Worm (Caenorhabditis elegans) whole organism, early embryonic: ENCODE data around the gene Y69A2AR.46.

Experiments used
- B0310.2 ChIP-seq: sonication (generic microtip); optimal IDR thresholded peaks from 2 replicates; lab custom pipeline; 2016; ENCODE audit warnings: mild to moderate bottlenecking, missing genetic modification characterization, missing compliant biosample characterization
- F13C5.2 ChIP-seq: sonication (generic microtip); optimal IDR thresholded peaks from 2 replicates; lab custom pipeline; 2017; ENCODE audit warnings: mild to moderate bottlenecking, missing genetic modification characterization, inconsistent platforms, missing compliant biosample characterization
- aly-1 ChIP-seq: sonication (generic microtip); optimal IDR thresholded peaks from 2 replicates; lab custom pipeline; 2016; ENCODE audit warnings: missing genetic modification characterization, missing compliant biosample characterization
- ama-1 ChIP-seq: fragments of 150-350 bp; optimal IDR thresholded peaks from 2 replicates; lab custom pipeline; 2014
- ceh-13 ChIP-seq: fragments of 200-800 bp; sonication (Bioruptor generic); optimal IDR thresholded peaks from 2 replicates; lab custom pipeline; 2018; ENCODE audit warnings: mild to moderate bottlenecking, missing genetic modification characterization, missing compliant biosample characterization
- ceh-36 ChIP-seq: sonication (generic microtip); optimal IDR thresholded peaks from 2 replicates; lab custom pipeline; 2016; ENCODE audit warnings: missing genetic modification characterization, inconsistent platforms, missing compliant biosample characterization
- ets-7 ChIP-seq: sonication (generic microtip); optimal IDR thresholded peaks from 2 replicates; lab custom pipeline; 2016; ENCODE audit warnings: missing genotype, missing genetic modification characterization, missing compliant biosample characterization
- flt-1 ChIP-seq: fragments of 200-800 bp; sonication (Bioruptor generic); IDR thresholded peaks from 2 replicates; pipeline ENCODE4 v1.3.6; 2022; ENCODE audit warnings: missing genetic modification characterization, missing compliant biosample characterization
- hmbx-1 ChIP-seq: sonication (generic microtip); optimal IDR thresholded peaks from 2 replicates; lab custom pipeline; 2016; ENCODE audit warnings: mild to moderate bottlenecking, missing genetic modification characterization, missing compliant biosample characterization
- hmg-4 ChIP-seq: fragments of 200-800 bp; sonication (Bioruptor generic); optimal IDR thresholded peaks from 2 replicates; lab custom pipeline; 2018; ENCODE audit warnings: mild to moderate bottlenecking, missing genetic modification characterization, missing compliant biosample characterization
- hnd-1 ChIP-seq: sonication (generic microtip); optimal IDR thresholded peaks from 2 replicates; lab custom pipeline; 2016; ENCODE audit warnings: missing genetic modification characterization, missing compliant biosample characterization
- pes-1 ChIP-seq: fragments of 200-800 bp; sonication (Bioruptor generic); IDR thresholded peaks from 2 replicates; pipeline ENCODE4 v1.3.6; 2022; ENCODE audit warnings: missing genetic modification reagents, missing genetic modification characterization, missing compliant biosample characterization
- scrt-1 ChIP-seq: fragments of 200-800 bp; sonication (Bioruptor generic); IDR thresholded peaks from 2 replicates; pipeline ENCODE4 v1.3.6; 2022; ENCODE audit warnings: missing genetic modification characterization, missing compliant biosample characterization
- sea-1 ChIP-seq: fragments of 200-800 bp; sonication (Bioruptor generic); conservative IDR thresholded peaks from 2 replicates; pipeline ENCODE4 v1.3.6; 2022; ENCODE audit warnings: missing genetic modification characterization, missing compliant biosample characterization
- tbx-11 ChIP-seq: fragments of 200-800 bp; sonication (Bioruptor generic); IDR thresholded peaks from 2 replicates; pipeline ENCODE4 v1.3.6; 2022; ENCODE audit warnings: missing genetic modification characterization, missing compliant biosample characterization
- tbx-37 ChIP-seq: fragments of 200-800 bp; sonication (Bioruptor generic); conservative IDR thresholded peaks from 2 replicates; pipeline ENCODE4 v1.3.6; 2022; ENCODE audit warnings: missing genetic modification reagents, missing genetic modification characterization, missing compliant biosample characterization
- tra-4 ChIP-seq: sonication (generic microtip); optimal IDR thresholded peaks from 2 replicates; lab custom pipeline; 2017; ENCODE audit warnings: missing genetic modification characterization, missing compliant biosample characterization

Y69A2AR.46 gene

ce11 chrIV:2561358-2561757 is at the start of gene Y69A2AR.46:
Gene Y69A2AR.46, plus strand, starts transcription at chrIV:2561658.
- no peak for TF ChIP-seq flt-1 (GFP tag; lab: Robert Waterston, UW)
- TF ChIP-seq ets-7: no peak
- no peak for TF ChIP-seq aly-1
- no peak for TF ChIP-seq pes-1 (GFP tag; lab: Robert Waterston, UW)
- no peak for TF ChIP-seq ama-1 (lab: Kevin White, UChicago)
- no peak for TF ChIP-seq hnd-1

ce11 chrIV:2526836-2527235 is 34.6 kb upstream of the Y69A2AR.46 start:
- TF ChIP-seq ceh-13 (GFP tag; lab: Kevin White, UChicago) (no peak), tbx-11 (no peak), pes-1 (GFP tag; lab: Robert Waterston, UW) (no peak), sea-1 (no peak), aly-1 (no peak), hmg-4 (GFP tag; lab: Kevin White, UChicago) (no peak), ceh-36 (tag; lab: Kevin White, UChicago) (no peak), hnd-1 (no peak), flt-1 (GFP tag; lab: Robert Waterston, UW) (no peak), tra-4 (tag; lab: Kevin White, UChicago) (no peak), tbx-37 (GFP tag; lab: Robert Waterston, UW) (no peak), ama-1 (lab: Kevin White, UChicago) (no peak), B0310.2 (tag; lab: Kevin White, UChicago) (no peak)

ce11 chrIV:2529281-2529680 is 32.2 kb upstream of the Y69A2AR.46 start:
- TF ChIP-seq pes-1 (GFP tag; lab: Robert Waterston, UW): no peak
- no peak for TF ChIP-seq tbx-11
- TF ChIP-seq scrt-1: no peak
- no peak for TF ChIP-seq sea-1
- no peak for TF ChIP-seq hmg-4 (GFP tag; lab: Kevin White, UChicago)
- TF ChIP-seq hmbx-1: no peak
- no peak for TF ChIP-seq tra-4 (tag; lab: Kevin White, UChicago)
- no peak for TF ChIP-seq ceh-36 (tag; lab: Kevin White, UChicago)
- no peak for TF ChIP-seq aly-1
- TF ChIP-seq tbx-37 (GFP tag; lab: Robert Waterston, UW): no peak
- no peak for TF ChIP-seq F13C5.2 (tag; lab: Kevin White, UChicago)
- TF ChIP-seq ceh-13 (GFP tag; lab: Kevin White, UChicago): no peak
- no peak for TF ChIP-seq flt-1 (GFP tag; lab: Robert Waterston, UW)
- TF ChIP-seq ama-1 (lab: Kevin White, UChicago): no peak
- TF ChIP-seq ets-7: no peak
- no peak for TF ChIP-seq B0310.2 (tag; lab: Kevin White, UChicago)
- no peak for TF ChIP-seq hnd-1

DNA sequence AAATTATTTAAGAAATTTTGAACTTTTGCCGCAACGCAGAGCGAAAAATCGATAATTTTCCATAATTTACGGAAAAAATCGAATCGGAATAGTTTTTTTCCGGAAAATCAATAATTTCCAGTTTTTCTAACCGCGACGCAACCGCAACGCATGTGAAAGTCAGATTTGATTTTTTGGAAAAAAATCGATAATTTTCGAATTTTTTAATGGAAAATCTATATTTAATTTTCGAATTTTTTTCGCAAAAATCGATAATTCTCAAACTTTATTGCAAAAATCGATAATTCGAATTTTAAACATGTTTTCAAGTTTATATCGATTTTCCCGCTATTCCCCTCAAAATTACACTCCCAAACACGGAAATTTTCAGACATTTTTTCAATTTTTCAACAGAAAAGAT is 31.2 kb upstream of the Y69A2AR.46 start:
- TF ChIP-seq B0310.2 (tag; lab: Kevin White, UChicago) (no peak), ama-1 (lab: Kevin White, UChicago) (no peak), aly-1 (no peak), ceh-13 (GFP tag; lab: Kevin White, UChicago) (no peak), tbx-11 (no peak), hmg-4 (GFP tag; lab: Kevin White, UChicago) (no peak), hnd-1 (no peak), hmbx-1 (no peak), ceh-36 (tag; lab: Kevin White, UChicago) (no peak), tbx-37 (GFP tag; lab: Robert Waterston, UW) (no peak), sea-1 (no peak), tra-4 (tag; lab: Kevin White, UChicago) (no peak), ets-7 (no peak), pes-1 (GFP tag; lab: Robert Waterston, UW) (no peak), scrt-1 (no peak), F13C5.2 (tag; lab: Kevin White, UChicago) (no peak), flt-1 (GFP tag; lab: Robert Waterston, UW) (no peak)

DNA sequence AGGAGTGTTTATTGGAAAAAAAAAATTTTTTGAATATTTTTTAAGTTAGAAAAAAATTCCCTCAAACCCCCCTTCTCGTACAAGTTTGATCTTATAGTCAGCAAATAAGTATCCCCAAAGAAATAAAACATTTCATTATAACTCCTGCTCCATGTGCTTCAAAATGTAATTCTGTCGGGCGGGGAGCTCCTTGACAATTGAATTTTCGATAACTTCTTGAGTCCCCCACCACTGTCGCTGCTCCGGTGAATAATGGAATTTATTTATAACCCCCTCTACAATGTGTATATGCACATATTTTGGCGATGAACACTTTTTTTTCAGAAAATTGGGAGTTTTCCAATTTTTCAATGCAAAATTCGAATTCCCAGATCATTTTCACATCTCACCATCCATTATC is 23.7 kb upstream of the Y69A2AR.46 start:
- TF ChIP-seq hmg-4 (GFP tag; lab: Kevin White, UChicago): no peak
- TF ChIP-seq B0310.2 (tag; lab: Kevin White, UChicago): no peak
- no peak for TF ChIP-seq tra-4 (tag; lab: Kevin White, UChicago)
- TF ChIP-seq hnd-1: no peak
- TF ChIP-seq flt-1 (GFP tag; lab: Robert Waterston, UW): no peak
- no peak for TF ChIP-seq pes-1 (GFP tag; lab: Robert Waterston, UW)
- TF ChIP-seq hmbx-1: no peak
- no peak for TF ChIP-seq ama-1 (lab: Kevin White, UChicago)
- no peak for TF ChIP-seq sea-1
- TF ChIP-seq ceh-13 (GFP tag; lab: Kevin White, UChicago): no peak
- no peak for TF ChIP-seq ets-7
- TF ChIP-seq ceh-36 (tag; lab: Kevin White, UChicago): no peak

DNA sequence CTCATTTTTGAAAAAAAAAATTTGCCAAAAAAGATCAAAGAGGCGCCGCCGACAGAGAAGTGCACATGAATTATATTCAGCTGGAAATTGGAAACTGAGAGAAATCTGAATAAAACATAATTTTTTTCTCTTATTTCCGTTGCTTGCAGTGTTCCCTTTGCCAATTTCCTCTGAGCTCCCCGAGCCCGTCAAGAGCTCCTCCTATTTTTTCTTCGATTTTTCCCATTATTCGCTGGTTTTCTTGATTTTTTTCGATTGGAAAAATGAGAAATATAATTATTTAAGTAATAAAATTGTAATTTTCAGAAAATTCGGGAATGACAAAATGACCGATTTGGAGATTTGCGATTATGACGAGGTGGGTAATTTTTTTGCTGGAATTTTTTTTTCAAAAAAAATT is 19.5 kb upstream of the Y69A2AR.46 start, which contains the start of gene sprr-3:
Gene sprr-3 (plus strand): TSS at position 301 of the 400 bp plus-strand sequence.
- TF ChIP-seq tbx-37 (GFP tag; lab: Robert Waterston, UW) (no peak), ets-7 (no peak), tra-4 (tag; lab: Kevin White, UChicago) (no peak), pes-1 (GFP tag; lab: Robert Waterston, UW) (no peak), sea-1 (no peak), B0310.2 (tag; lab: Kevin White, UChicago) (no peak), ceh-36 (tag; lab: Kevin White, UChicago) (no peak), ceh-13 (GFP tag; lab: Kevin White, UChicago) (no peak), tbx-11 (no peak), hmg-4 (GFP tag; lab: Kevin White, UChicago) (no peak), aly-1 (no peak), ama-1 (lab: Kevin White, UChicago) (no peak), scrt-1 (no peak), hnd-1 (no peak), F13C5.2 (tag; lab: Kevin White, UChicago) (no peak), hmbx-1 (no peak), flt-1 (GFP tag; lab: Robert Waterston, UW) (no peak)

ce11 chrIV:2548766-2549165 is 12.7 kb upstream of the Y69A2AR.46 start:
- no peak for TF ChIP-seq hmbx-1
- no peak for TF ChIP-seq ets-7
- TF ChIP-seq sea-1: no peak

ce11 chrIV:2549542-2549941 is 11.9 kb upstream of the Y69A2AR.46 start:
- no peak for TF ChIP-seq hmg-4 (GFP tag; lab: Kevin White, UChicago)
- no peak for TF ChIP-seq tbx-11
- no peak for TF ChIP-seq pes-1 (GFP tag; lab: Robert Waterston, UW)
- TF ChIP-seq ceh-13 (GFP tag; lab: Kevin White, UChicago): no peak
- no peak for TF ChIP-seq B0310.2 (tag; lab: Kevin White, UChicago)
- TF ChIP-seq scrt-1: no peak
- TF ChIP-seq ama-1 (lab: Kevin White, UChicago): no peak
- TF ChIP-seq F13C5.2 (tag; lab: Kevin White, UChicago): no peak
- TF ChIP-seq tbx-37 (GFP tag; lab: Robert Waterston, UW): no peak
